Fruit fly (Drosophila melanogaster): ENCODE measurements around the gene CG1812.

CG1812 gene

dm6 chrX:20510540-20510939 is 804 bp upstream of the CG1812 start, which contains the start of gene RhoGAP19D (continued):
- peak; percentile 29 for TF ChIP-seq nom (GFP tag; optimal IDR thresholded peaks at IDR 0.05)
- peak; percentile 13 for TF ChIP-seq CG13424 (tag; optimal IDR thresholded peaks at IDR 0.05)
- TF ChIP-seq Elba2 (GFP tag; optimal IDR thresholded peaks at IDR 0.05), result no peak
- peak; percentile 91 for TF ChIP-seq mld (GFP tag; IDR thresholded peaks at IDR 0.05; ENCODE audit: partially characterized antibody)
- TF ChIP-seq CG7963 (GFP tag; IDR thresholded peaks at IDR 0.05; ENCODE audit: partially characterized antibody), result peak; percentile 93
- peak; percentile 56 for TF ChIP-seq CG8944 (GFP tag; optimal IDR thresholded peaks at IDR 0.05)
- TF ChIP-seq Bteb2 (GFP tag; optimal IDR thresholded peaks at IDR 0.05), result no peak
- no peak for TF ChIP-seq klu (GFP tag; IDR thresholded peaks at IDR 0.05)
- TF ChIP-seq hbn (GFP tag; IDR thresholded peaks at IDR 0.05; ENCODE audit: partially characterized antibody), result peak; percentile 88
- TF ChIP-seq Vsx1 (GFP tag; optimal IDR thresholded peaks at IDR 0.05), result peak; percentile 12
- TF ChIP-seq CG3407 (GFP tag; optimal IDR thresholded peaks at IDR 0.05), result no peak
- TF ChIP-seq vnd (GFP tag; IDR thresholded peaks at IDR 0.05; ENCODE audit: partially characterized antibody), result peak; percentile 93
- no peak for TF ChIP-seq CG15479 (GFP tag; optimal IDR thresholded peaks at IDR 0.05)
- peak; percentile 48 for TF ChIP-seq CG14710 (tag; optimal IDR thresholded peaks at IDR 0.05)
- TF ChIP-seq Xbp1 (GFP tag; optimal IDR thresholded peaks at IDR 0.05), result peak; percentile 68
- TF ChIP-seq CG11398 (GFP tag; optimal IDR thresholded peaks at IDR 0.05), result peak; percentile 41
- TF ChIP-seq ab (GFP tag; optimal IDR thresholded peaks at IDR 0.05), result no peak
- TF ChIP-seq kni (GFP tag; optimal IDR thresholded peaks at IDR 0.05), result peak; percentile 3
- TF ChIP-seq CG10565 (GFP tag; optimal IDR thresholded peaks at IDR 0.05), result no peak
- peak; percentile 27 for TF ChIP-seq CG4617 (GFP tag; optimal IDR thresholded peaks at IDR 0.05; ENCODE audit: borderline replicate concordance)
- peak; percentile 27 for TF ChIP-seq emc (GFP tag; optimal IDR thresholded peaks at IDR 0.05)
- peak; percentile 91 for TF ChIP-seq Ets65A (GFP tag)
- peak; percentile 40 for TF ChIP-seq Dp (GFP tag; optimal IDR thresholded peaks at IDR 0.05)
- TF ChIP-seq Poxn (GFP tag; IDR thresholded peaks at IDR 0.05), result no peak
- TF ChIP-seq lbe (GFP tag; optimal IDR thresholded peaks at IDR 0.05), result peak; percentile 26
- TF ChIP-seq CG5953 (GFP tag; IDR thresholded peaks at IDR 0.05), result 0 out of 2 replicates have a peak, but pooled peaks have one; percentile 37
- peak; percentile 30 for TF ChIP-seq CTCF (GFP tag; optimal IDR thresholded peaks at IDR 0.05)
- no peak for TF ChIP-seq ap (GFP tag; IDR thresholded peaks at IDR 0.05)
- TF ChIP-seq Trl (optimal IDR thresholded peaks at IDR 0.05), result no peak
- TF ChIP-seq Trl (GFP tag; optimal IDR thresholded peaks at IDR 0.05), result peak; percentile 66
- no peak for TF ChIP-seq pros (GFP tag; optimal IDR thresholded peaks at IDR 0.05)
- TF ChIP-seq zfh1 (GFP tag; IDR thresholded peaks at IDR 0.05), result peak; percentile 58; the same call in 2 of the 3 replicates
- TF ChIP-seq gce (GFP tag; IDR thresholded peaks at IDR 0.05), result 0 out of 3 replicates have a peak, but pooled peaks have one; percentile 29
- no peak for TF ChIP-seq CG11093 (GFP tag; IDR thresholded peaks at IDR 0.05)
- no peak for TF ChIP-seq CG31441 (GFP tag; IDR thresholded peaks at IDR 0.05)
- TF ChIP-seq CG6813 (GFP tag; optimal IDR thresholded peaks at IDR 0.05), result peak; percentile 7
- TF ChIP-seq CG12769 (tag; optimal IDR thresholded peaks at IDR 0.05), result peak; percentile 69
- TF ChIP-seq kah (GFP tag; optimal IDR thresholded peaks at IDR 0.05), result no peak
- no peak for TF ChIP-seq CG18476 (GFP tag; optimal IDR thresholded peaks at IDR 0.05)
- peak; percentile 51 for TF ChIP-seq zen (tag; optimal IDR thresholded peaks at IDR 0.05)
- no peak for TF ChIP-seq CG8388 (GFP tag; optimal IDR thresholded peaks at IDR 0.05)
- TF ChIP-seq Blimp-1 (GFP tag; optimal IDR thresholded peaks at IDR 0.05), result peak; percentile 6
- no peak; the same call in 2 of the 3 replicates for TF ChIP-seq H15 (GFP tag; IDR thresholded peaks at IDR 0.05)
- no peak for TF ChIP-seq prd (optimal IDR thresholded peaks at IDR 0.05)
- TF ChIP-seq prd (GFP tag; IDR thresholded peaks at IDR 0.05), result peak; percentile 44; the same call in 2 of the 3 replicates
- TF ChIP-seq CG6689 (GFP tag; IDR thresholded peaks at IDR 0.05), result peak; percentile 31; the same call in 1 of the 2 replicates
- peak; percentile 79 for TF ChIP-seq Doc3 (GFP tag; IDR thresholded peaks at IDR 0.05; ENCODE audit: partially characterized antibody)
- peak; percentile 58 to 62 for TF ChIP-seq Pdp1 (GFP tag; optimal IDR thresholded peaks at IDR 0.05)
- no peak for TF ChIP-seq MTF-1 (GFP tag; optimal IDR thresholded peaks at IDR 0.05; ENCODE audit: borderline replicate concordance)
- TF ChIP-seq caup (GFP tag; optimal IDR thresholded peaks at IDR 0.05; ENCODE audit: severe bottlenecking), result peak; percentile 65
